Fruit fly (Drosophila melanogaster) whole organism: ENCODE results near the gene vrs.
"Not testable (repeated sequence)": the region's sequence is repeated elsewhere in the genome, so short reads cannot be mapped to it uniquely, and the experiment has no call there.

Source experiments
- CG8478 ChIP-seq: fragments of >200 bp; optimal IDR thresholded peaks from 2 replicates; lab custom pipeline; 2018; ENCODE audit warnings: inconsistent platforms
- Dll ChIP-seq: fragments of >200 bp; optimal IDR thresholded peaks from 2 replicates; lab custom pipeline; 2017
- EcR ChIP-seq, 2 experiments: fragments of >200 bp; optimal IDR thresholded peaks; 2 replicates each; lab custom pipeline; 2017; ENCODE audit warnings: missing biosample characterization in 2 of 2, missing genetic modification characterization in 2 of 2, missing genetic modification reagents in 2 of 2
- pan ChIP-seq: fragments of >200 bp; optimal IDR thresholded peaks from 2 replicates; lab custom pipeline; 2017
- psq ChIP-seq: fragments of >200 bp; optimal IDR thresholded peaks from 2 replicates; lab custom pipeline; 2017
- usp ChIP-seq: fragments of >200 bp; optimal IDR thresholded peaks from 2 replicates; lab custom pipeline; 2017; ENCODE audit warnings: missing biosample characterization, missing genetic modification characterization, mixed read lengths

Gene vrs

dm6 chr3R:12459879-12460522 lies 12.5 kb downstream of the vrs start, which contains the start of the genes CG5961 and Polr3C:
Gene CG5961 (minus strand): TSS chr3R:12460294.
Gene Polr3C (plus strand): TSS chr3R:12460414.
- TF ChIP-seq usp = no peak
- TF ChIP-seq Dll (lab: Kevin White, UChicago) = no peak
- no peak for TF ChIP-seq pan (lab: Kevin White, UChicago)
- no peak for TF ChIP-seq CG8478
- TF ChIP-seq psq = no peak

DNA sequence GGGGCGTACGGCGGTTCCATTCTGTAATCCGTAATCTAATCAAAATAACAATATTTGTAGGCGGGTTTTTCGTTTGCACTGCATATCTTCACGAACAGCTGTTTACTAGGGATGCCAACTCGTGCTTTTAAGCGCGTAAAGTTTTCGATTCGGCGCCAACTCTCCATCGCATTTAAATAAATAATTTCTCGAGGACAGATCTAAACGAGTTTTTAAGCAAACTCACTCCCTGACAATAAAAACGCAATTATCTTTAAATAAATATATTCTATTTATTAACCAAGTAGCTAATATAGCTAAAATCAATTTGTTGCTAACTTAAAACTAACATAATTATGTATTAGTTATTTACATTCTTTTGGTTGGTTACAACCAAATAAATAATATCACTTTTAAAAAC lies 17.7 kb downstream of the vrs start, which contains the start of gene CG5608:
Gene CG5608, minus strand, starts transcription at position 101 of the 400 bp plus-strand sequence.
- TF ChIP-seq psq, usp, CG8478: not testable (repeated sequence)

DNA sequence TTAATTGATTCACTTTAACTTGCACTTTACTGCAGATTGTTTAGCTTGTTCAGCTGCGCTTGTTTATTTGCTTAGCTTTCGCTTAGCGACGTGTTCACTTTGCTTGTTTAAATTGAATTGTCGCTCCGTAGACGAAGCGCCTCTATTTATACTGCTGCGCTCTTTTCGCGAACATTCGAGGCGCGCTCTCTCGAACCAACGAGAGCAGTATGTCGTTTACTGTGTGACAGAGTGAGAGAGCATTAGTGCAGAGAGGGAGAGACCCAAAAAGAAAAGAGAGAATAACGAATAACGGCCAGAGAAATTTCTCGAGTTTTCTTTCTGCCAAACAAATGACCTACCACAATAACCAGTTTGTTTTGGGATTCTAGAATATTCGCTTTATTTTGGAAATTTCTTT lies 20.2 kb downstream of the vrs start, which contains the start of gene Hsp70Ba:
Gene Hsp70Ba, minus strand, starts transcription at position 102 of the 400 bp plus-strand sequence.
- not testable (repeated sequence) for TF ChIP-seq usp; Dll (lab: Kevin White, UChicago); EcR (GFP tag; optimal IDR thresholded peaks at IDR 0.05; lab: Kevin White, UChicago)
